Fruit fly (Drosophila melanogaster) S2 (cell line): Measurements from ENCODE around the gene Ugt36A1.
A peak's percentile ranks its signal among the peaks of the same experiment; 100 is the strongest.

Experiments used
- CG8478 ChIP-seq: fragments of >200 bp; optimal IDR thresholded peaks from 2 replicates; lab custom pipeline; 2018
- CTCF ChIP-seq, 2 experiments: fragments of >200 bp; optimal IDR thresholded peaks; 2 replicates each; lab custom pipeline; 2018

Gene Ugt36A1

DNA sequence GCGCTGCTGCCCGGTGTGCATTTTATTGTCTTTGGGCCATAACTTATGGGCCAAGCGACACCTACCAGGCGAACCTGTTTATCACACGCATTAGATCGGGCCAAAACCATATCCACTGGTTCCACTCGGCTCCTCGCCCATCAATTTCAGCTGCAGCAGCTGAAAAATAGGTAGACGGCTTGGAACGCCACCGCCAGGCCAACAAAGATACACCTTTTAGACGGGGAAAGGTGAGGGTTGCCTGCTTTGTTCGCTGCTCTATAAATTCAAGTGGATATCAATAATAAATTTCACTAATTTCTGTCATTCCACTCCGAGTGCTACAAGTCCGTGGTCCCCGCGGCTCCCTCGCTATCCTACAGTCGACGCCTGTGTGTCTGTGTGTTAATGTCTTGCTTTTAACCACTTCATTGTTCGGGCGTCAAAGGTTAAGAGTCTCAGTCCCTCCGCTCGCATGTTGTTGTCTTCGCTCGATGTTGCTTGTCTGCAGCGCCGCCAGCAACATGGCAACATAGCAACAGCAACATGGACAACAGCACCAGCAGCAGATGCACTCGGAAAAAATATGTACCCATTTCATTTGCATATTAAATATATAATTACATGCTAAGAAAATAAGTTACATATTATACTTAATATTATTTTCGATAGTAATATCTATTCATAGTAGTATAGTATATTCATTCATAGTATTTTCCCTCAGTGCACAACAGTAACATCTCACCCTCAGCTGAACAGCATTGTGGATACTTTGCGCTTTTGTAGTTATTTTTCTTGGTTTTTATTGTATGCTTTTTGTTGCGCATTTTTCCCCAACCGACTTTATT is 30.8 kb upstream of the Ugt36A1 start:
- TF ChIP-seq CG8478 (lab: Kevin White, UChicago) (no peak), CTCF (optimal IDR thresholded peaks at IDR 0.05; lab: Kevin White, UChicago) (no peak)

DNA sequence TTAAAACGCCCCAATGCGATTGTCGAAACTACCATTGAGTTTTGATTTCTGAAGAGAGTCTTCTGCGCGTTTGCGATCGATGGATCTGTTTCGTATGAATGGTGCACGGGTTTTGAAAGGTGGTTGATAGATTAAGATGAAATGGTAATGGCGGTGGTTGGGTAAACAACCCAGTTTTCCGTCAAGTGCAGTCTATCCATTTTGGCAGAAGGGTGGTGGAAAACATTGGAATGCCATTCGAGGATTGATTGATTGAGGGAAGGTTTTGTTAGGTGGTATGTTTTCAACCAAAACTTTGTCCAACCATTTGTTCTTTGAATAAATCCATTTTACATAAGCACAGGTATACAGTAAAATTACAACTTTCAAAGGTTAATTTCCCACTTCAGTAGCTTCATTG is 30.1 kb upstream of the Ugt36A1 start:
- TF ChIP-seq CTCF (optimal IDR thresholded peaks at IDR 0.05; lab: Kevin White, UChicago), result no peak
- TF ChIP-seq CG8478 (lab: Kevin White, UChicago), result no peak

DNA sequence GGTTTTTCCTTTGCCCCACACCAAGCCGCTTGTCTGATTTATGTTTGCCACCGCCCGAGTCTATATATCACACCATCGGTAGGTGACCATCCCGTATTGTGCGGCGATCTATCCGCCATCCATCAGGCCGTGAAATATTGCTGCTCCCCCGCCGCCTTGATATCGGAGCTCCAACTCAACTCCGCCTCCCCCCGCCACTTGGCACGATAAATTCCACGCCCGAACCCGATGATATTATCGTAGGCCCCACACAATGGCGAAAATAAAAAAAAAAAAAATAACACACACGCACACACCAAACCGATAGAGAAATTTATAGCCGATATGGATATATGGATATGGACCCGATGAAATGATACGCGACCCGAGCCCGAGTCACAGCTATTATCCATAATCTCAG is 28.1 kb upstream of the Ugt36A1 start:
- TF ChIP-seq CG8478 (lab: Kevin White, UChicago), result no peak
- TF ChIP-seq CTCF (optimal IDR thresholded peaks at IDR 0.05; lab: Kevin White, UChicago), result no peak

DNA sequence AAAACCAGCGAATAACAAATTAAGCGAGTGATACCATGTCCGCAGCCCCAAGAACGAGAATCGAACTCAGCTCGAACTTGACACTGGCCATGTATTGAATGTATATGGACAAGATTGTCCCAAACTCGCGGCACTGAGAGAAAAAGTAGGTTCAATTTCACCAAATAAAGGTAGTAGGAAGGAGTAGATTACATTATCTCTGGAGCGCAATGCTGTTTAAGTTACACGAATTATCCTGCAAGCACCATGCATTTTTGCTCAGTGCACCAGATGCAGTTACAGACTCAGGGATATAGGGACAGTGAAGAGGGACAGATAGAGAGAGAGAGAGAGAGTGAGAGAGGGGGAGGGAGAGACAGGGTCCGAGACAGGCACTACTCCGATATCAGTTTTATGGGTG is 24.9 kb upstream of the Ugt36A1 start:
- no peak for TF ChIP-seq CG8478 (lab: Kevin White, UChicago)
- no peak for TF ChIP-seq CTCF (optimal IDR thresholded peaks at IDR 0.05; lab: Kevin White, UChicago)

DNA sequence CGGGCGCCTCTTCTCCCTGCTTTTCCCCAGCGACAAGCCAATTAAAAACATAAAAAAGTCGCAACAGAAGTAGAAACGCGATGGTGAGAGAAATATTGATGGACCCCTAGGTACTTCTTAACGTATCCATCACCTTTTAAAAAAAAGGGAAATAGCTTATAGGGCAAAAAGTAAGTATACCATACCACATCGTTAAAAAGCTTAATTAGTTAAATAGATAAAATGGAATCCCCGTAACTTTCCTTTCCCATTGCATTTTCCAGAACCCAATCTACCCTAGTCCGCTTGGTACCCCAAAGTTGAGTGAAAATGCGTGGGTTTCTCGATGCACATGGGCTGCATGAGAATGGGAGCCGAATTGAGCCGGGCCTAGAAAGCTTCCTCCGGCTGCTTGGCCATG is 24.3 kb upstream of the Ugt36A1 start:
- no peak for TF ChIP-seq CTCF (optimal IDR thresholded peaks at IDR 0.05; lab: Kevin White, UChicago)
- no peak for TF ChIP-seq CG8478 (lab: Kevin White, UChicago)

DNA sequence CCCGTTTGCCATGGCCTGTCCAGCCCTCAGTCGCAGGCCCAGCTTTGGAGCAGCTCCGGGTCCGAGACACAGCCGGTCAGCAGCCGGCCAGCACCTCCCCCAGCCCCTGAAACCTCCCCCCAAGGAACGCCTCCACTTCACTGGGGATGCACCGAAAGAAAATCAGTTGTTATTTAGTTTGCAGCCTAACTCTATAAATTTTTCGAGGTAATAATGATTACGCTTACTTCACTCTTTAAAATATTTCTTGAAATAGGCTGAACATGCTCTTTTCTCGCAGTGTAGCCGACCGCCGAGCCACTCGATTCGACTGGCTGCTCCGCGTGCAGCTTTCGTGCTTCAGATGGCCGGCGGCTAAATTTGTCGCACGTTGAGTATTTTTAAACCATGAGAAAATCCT is 21.8 kb upstream of the Ugt36A1 start:
- TF ChIP-seq CG8478 (lab: Kevin White, UChicago) (no peak), CTCF (optimal IDR thresholded peaks at IDR 0.05; lab: Kevin White, UChicago) (no peak)

DNA sequence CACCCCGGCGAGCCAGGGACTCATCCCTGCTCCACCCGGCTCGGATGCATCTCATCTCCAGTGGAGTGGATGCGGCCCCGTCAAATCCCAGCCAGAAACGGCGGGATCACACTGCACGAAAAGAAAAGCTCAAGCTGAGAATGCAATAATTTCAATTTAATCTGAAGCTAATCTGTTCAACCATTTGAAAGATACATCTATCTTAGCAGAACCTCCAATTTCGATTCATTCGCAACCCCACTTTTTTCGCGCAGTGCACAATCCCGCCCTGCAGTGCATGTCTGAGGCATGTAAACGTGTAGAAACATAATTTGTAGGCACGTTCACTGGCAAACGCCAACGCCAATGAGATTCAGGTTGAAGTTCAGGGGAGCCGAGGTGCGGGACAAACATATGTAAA is 20.4 kb upstream of the Ugt36A1 start:
- TF ChIP-seq CTCF (optimal IDR thresholded peaks at IDR 0.05; lab: Kevin White, UChicago) (no peak), CG8478 (lab: Kevin White, UChicago) (no peak)

DNA sequence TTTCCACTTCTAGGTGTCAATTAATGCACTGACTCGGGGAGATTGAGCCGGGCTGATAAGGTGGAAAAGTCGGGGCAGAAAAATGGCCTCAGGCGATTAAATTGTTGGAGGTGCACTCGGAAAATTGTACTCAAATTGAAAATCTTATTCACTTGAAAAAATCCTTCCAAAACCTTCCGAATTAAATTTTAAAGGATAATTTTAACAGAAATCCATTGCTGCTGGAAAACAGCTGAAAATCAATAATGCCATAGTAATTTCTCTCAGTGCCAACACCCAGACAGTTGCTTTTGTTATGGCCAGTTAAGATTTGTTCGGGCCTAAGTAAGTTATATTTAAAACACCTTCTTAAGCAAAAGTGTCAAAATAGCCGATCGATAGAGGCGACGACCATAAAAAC is 18.1 kb upstream of the Ugt36A1 start:
- no peak for TF ChIP-seq CG8478 (lab: Kevin White, UChicago)
- no peak for TF ChIP-seq CTCF (optimal IDR thresholded peaks at IDR 0.05; lab: Kevin White, UChicago)

DNA sequence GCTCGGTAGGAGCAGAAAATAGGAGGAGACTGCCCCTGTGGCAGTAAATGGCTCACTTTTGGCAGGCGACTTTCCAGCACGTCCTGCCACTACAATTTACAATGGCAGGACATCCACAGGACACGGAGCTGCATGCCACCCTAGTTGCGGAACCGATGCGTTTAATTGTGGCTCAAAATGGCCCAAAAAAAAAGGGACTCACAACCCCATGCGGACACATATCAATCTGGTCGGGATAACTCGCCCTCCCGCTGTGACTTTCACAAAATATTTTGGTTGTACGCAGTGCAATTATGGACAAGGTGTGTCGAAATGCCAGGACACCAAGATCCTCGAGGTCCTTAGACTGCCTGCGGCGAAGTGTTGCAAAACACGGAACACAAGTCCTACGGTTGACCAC is 16.3 kb upstream of the Ugt36A1 start:
- no peak for TF ChIP-seq CTCF (optimal IDR thresholded peaks at IDR 0.05; lab: Kevin White, UChicago)

DNA sequence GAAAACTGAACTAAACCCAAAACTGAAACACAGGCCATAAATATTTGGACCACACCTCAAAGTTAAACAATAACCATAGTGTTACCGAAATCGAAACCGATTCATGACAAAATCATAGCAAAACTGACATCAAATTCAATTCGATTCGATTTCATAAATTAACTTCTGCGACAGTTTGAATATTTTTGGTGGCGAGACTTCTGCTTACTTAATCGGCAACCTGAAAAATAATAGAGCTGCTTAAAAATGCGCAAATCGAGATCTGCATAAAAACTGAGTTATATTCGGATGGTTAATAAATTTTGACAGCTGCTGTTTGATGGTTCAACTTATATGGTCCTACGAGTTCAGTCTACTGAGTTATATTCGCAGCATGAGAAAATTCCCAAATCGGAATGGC is 15.3 kb upstream of the Ugt36A1 start:
- no peak for TF ChIP-seq CTCF (optimal IDR thresholded peaks at IDR 0.05; lab: Kevin White, UChicago)
- no peak for TF ChIP-seq CG8478 (lab: Kevin White, UChicago)

DNA sequence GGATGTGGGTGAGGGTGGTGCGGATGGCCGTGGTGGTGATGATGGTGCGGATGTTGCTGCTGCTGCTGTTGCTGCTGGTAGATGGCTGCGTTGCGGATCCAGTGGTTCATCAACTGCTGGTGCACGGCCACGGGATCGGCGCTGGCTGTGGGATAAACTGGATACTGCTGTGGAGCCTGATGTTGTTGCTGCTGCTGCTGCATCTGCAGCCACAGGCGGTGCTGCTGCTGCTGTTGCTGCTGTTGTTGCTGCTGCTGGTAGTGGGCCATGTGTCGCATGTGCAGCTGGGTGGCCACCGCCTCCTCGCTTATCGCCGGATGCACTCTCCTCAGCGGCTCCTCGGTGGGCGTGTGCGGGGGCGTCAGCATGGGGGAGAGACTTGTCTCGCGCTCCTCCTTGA is 13.2 kb upstream of the Ugt36A1 start:
- TF ChIP-seq CG8478 (lab: Kevin White, UChicago) (no peak), CTCF (optimal IDR thresholded peaks at IDR 0.05; lab: Kevin White, UChicago) (no peak)

DNA sequence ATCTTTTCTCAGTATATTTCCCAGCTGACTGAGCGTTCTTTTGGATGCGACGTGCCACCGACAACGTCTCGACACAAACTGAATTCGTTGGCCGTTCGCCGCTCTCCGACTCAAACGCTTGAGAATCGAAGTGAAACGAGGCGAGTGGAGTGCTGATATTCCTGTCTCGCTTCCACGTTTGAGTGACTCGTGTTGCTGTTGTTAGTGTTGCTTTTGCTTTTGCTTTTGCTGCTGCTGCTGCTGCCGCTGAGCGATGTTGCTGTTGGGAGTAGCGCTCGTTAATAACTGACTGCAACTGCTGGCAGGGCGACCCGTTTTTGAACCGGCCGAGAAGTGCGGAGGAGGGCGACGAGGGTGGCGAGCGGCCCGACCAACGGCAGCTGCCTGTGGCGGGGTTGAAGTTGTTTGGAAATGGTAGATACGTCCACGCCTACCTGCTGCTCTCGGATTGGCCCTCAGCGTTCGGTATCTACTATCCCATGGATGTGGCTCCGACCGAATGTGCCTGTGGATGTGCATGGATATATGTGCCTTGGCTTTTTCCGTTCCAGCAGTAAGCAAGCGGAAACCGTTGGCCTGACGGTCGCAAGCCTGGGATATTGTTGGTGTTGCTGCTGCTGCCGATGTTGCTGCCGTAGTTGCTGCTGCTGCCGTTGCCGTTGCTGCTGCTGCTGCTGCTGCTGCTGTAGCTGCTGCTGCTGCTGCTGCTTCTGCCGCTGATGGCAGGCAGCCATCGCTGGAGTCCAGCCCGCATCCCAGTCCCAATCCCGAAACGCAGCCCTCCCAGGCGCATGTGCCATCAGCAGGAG is 12.2 kb upstream of the Ugt36A1 start, which contains the start of gene odd:
Gene odd (minus strand): TSS at position 295 of the 809 bp plus-strand sequence.
- peak in 1 of 2 experiments; percentile 49 for TF ChIP-seq CTCF (optimal IDR thresholded peaks at IDR 0.05; lab: Kevin White, UChicago)
- no peak for TF ChIP-seq CG8478 (lab: Kevin White, UChicago)

DNA sequence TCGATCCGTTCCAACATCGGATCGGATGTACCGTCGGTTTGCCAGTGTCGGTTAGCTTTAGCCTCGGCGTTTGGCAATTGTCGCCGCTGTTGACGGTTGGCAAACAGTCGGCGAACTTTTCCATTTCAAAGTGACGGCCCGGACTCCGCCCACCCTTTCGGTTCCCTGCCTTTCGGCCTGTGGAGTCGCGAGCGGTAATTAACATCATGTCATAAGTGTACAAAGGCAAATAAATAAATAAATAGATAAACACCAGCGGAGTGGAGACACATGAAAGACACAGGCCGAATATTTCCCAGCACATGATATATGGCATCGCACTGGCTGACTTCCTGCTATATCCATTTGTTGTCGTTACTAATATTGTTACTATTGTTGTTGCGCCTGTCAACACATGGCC is 10.1 kb upstream of the Ugt36A1 start:
- TF ChIP-seq CG8478 (lab: Kevin White, UChicago) (no peak), CTCF (optimal IDR thresholded peaks at IDR 0.05; lab: Kevin White, UChicago) (no peak)

DNA sequence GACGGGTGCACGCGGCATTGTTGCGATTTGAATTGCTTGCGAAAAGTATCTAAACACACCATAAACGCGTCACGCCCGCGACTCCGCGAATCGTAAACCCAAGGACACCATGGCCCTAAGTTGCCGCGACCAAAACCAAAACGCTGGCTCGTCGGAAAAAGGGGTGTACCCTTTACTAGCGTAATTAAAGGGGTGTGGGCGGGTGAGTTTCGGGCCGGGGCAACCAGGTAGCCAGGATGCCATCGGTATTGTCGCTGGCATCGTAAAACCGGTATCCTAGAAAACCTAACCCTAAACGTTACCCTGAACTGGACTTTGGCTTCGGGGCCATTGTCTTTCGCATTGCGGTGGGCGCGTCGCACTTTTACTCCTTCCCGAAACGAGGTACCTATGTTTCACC is 8.3 kb upstream of the Ugt36A1 start:
- TF ChIP-seq CTCF (optimal IDR thresholded peaks at IDR 0.05; lab: Kevin White, UChicago), result no peak
- no peak for TF ChIP-seq CG8478 (lab: Kevin White, UChicago)

DNA sequence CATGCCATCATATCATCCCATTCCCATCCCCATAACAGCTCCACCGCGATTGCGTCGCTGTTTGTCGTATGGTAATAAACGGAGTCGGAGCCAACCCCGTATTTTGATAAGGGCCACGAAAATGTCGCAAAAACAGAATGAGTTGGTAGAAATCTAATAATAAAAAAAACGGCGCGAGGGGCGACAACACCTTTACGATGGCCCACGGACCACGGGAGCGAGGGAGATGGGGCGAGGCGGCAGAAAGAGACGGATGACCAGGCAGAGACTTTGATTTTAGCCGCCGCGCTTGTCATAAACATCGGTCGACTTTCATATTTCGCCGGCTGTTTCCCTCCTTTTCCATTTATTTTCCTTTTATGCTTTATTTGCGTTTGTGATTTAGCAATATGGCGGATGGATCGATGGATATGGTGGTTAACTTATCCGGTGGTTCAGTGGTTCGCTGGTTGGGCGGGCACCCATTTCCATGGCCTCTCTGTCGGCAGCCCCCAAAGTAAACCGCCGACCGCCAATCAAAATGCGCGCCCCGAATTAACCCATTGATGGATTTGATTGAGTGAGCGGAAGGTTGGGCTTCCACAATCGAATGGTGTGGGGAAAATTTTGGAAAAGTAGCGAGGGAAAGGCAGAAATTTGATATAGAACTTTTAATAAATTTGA is 7.0 kb upstream of the Ugt36A1 start:
- no peak for TF ChIP-seq CTCF (optimal IDR thresholded peaks at IDR 0.05; lab: Kevin White, UChicago)
- TF ChIP-seq CG8478 (lab: Kevin White, UChicago), result no peak
